Fruit fly (Drosophila melanogaster) whole organism, embryonic: ENCODE data around the gene tyn.

Experiments
- ATbp ChIP-seq: fragments of 200-800 bp; sonication (Bioruptor generic); optimal IDR thresholded peaks from 2 replicates; lab custom pipeline; 2017; ENCODE audit warnings: missing biosample characterization, mild to moderate bottlenecking, missing genetic modification characterization, missing genetic modification reagents
- Atf-2 ChIP-seq: fragments of 200-800 bp; sonication (Bioruptor generic); optimal IDR thresholded peaks from 2 replicates; lab custom pipeline; 2016; ENCODE audit warnings: missing biosample characterization, missing genetic modification characterization
- Bdp1 ChIP-seq: fragments of 200-800 bp; sonication (Bioruptor generic); optimal IDR thresholded peaks from 3 replicates; lab custom pipeline; 2016; ENCODE audit warnings: missing biosample characterization, missing genetic modification characterization
- Blimp-1 ChIP-seq: fragments of 200-800 bp; sonication (Bioruptor generic); optimal IDR thresholded peaks from 3 replicates; lab custom pipeline; 2018; ENCODE audit warnings: missing biosample characterization, missing genetic modification characterization, mild to moderate bottlenecking, moderate library complexity, missing genetic modification reagents
- Bteb2 ChIP-seq: fragments of 200-800 bp; sonication (Bioruptor generic); optimal IDR thresholded peaks from 2 replicates; lab custom pipeline; 2016; ENCODE audit warnings: missing biosample characterization, missing genetic modification characterization
- CG10274 ChIP-seq: fragments of 200-800 bp; sonication (Bioruptor generic); optimal IDR thresholded peaks from 3 replicates; lab custom pipeline; 2017; ENCODE audit warnings: missing biosample characterization, mild to moderate bottlenecking, missing genetic modification characterization
- CG10543 ChIP-seq: fragments of 200-800 bp; sonication (Bioruptor generic); optimal IDR thresholded peaks from 3 replicates; lab custom pipeline; 2017; ENCODE audit warnings: missing biosample characterization, mild to moderate bottlenecking, missing genetic modification characterization, moderate library complexity
- CG10959 ChIP-seq: fragments of 200-800 bp; sonication (Bioruptor generic); IDR thresholded peaks from 2 replicates; pipeline ENCODE4 v1.3.6; 2022; ENCODE audit warnings: missing biosample characterization, missing genetic modification characterization
- CG1233 ChIP-seq: fragments of 200-800 bp; sonication (Bioruptor generic); optimal IDR thresholded peaks from 4 replicates; lab custom pipeline; 2018; ENCODE audit warnings: missing biosample characterization, mild to moderate bottlenecking, missing genetic modification characterization
- CG15011 ChIP-seq: fragments of 200-800 bp; sonication (Bioruptor generic); optimal IDR thresholded peaks from 3 replicates; lab custom pipeline; 2018; ENCODE audit warnings: missing biosample characterization, mild to moderate bottlenecking, missing genetic modification characterization
- CG15601 ChIP-seq: fragments of 200-800 bp; sonication (Bioruptor generic); optimal IDR thresholded peaks from 3 replicates; lab custom pipeline; 2019; ENCODE audit warnings: missing biosample characterization, mild to moderate bottlenecking, missing genetic modification characterization, moderate library complexity
- CG17186 ChIP-seq: fragments of 200-800 bp; sonication (Bioruptor generic); optimal IDR thresholded peaks from 3 replicates; lab custom pipeline; 2017; ENCODE audit warnings: missing biosample characterization, missing genetic modification reagents, missing genetic modification characterization
- CG17385 ChIP-seq: fragments of 200-800 bp; sonication (Bioruptor generic); optimal IDR thresholded peaks from 3 replicates; lab custom pipeline; 2018; ENCODE audit warnings: missing biosample characterization, mild to moderate bottlenecking, missing genetic modification characterization
- CG17829 ChIP-seq: fragments of 200-800 bp; optimal IDR thresholded peaks from 2 replicates; lab custom pipeline; 2019; ENCODE audit warnings: missing biosample characterization, mild to moderate bottlenecking, missing genetic modification characterization, moderate library complexity
- CG2199 ChIP-seq: fragments of 200-800 bp; sonication (Bioruptor generic); IDR thresholded peaks from 3 replicates; pipeline ENCODE4 v1.3.6; 2022; ENCODE audit warnings: missing biosample characterization, missing genetic modification characterization
- CG30020 ChIP-seq: fragments of 200-800 bp; optimal IDR thresholded peaks from 2 replicates; lab custom pipeline; 2019; ENCODE audit warnings: missing biosample characterization, mild to moderate bottlenecking, missing genetic modification characterization, moderate library complexity
- CG30431 ChIP-seq: fragments of 200-800 bp; sonication (Bioruptor generic); optimal IDR thresholded peaks from 2 replicates; lab custom pipeline; 2017; ENCODE audit warnings: missing biosample characterization, missing genetic modification characterization
- CG33557 ChIP-seq: fragments of 200-800 bp; sonication (Bioruptor generic); optimal IDR thresholded peaks from 2 replicates; lab custom pipeline; 2019; ENCODE audit warnings: missing biosample characterization, mild to moderate bottlenecking, missing genetic modification characterization, moderate library complexity
- CG5180 ChIP-seq: fragments of 200-800 bp; sonication (Bioruptor generic); optimal IDR thresholded peaks from 3 replicates; lab custom pipeline; 2017; ENCODE audit warnings: missing biosample characterization, missing genetic modification characterization, mild to moderate bottlenecking, moderate library complexity, missing genetic modification reagents
- CG6813 ChIP-seq: fragments of 200-800 bp; sonication (Bioruptor generic); optimal IDR thresholded peaks from 2 replicates; lab custom pipeline; 2017; ENCODE audit warnings: missing biosample characterization, missing genetic modification characterization, mild to moderate bottlenecking, moderate library complexity, missing genetic modification reagents
- CG7372 ChIP-seq: fragments of 200-800 bp; sonication (Bioruptor generic); IDR thresholded peaks from 2 replicates; pipeline ENCODE4 v1.3.6; 2022; ENCODE audit warnings: missing biosample characterization, missing genetic modification characterization
- CTCF ChIP-seq: fragments of 200-800 bp; sonication (Bioruptor generic); optimal IDR thresholded peaks from 2 replicates; lab custom pipeline; 2017; ENCODE audit warnings: missing biosample characterization, mild to moderate bottlenecking, missing genetic modification characterization, moderate library complexity
- CrebB ChIP-seq: fragments of 200-800 bp; sonication (Bioruptor generic); optimal IDR thresholded peaks from 3 replicates; lab custom pipeline; 2018; ENCODE audit warnings: missing biosample characterization, mild to moderate bottlenecking, missing genetic modification characterization
- Doc3 ChIP-seq: fragments of 200-800 bp; sonication (Bioruptor generic); IDR thresholded peaks from 3 replicates; pipeline ENCODE4 v1.3.6; 2022; ENCODE audit warnings: missing biosample characterization, missing genetic modification characterization; ENCODE audit not compliant: partially characterized antibody
- Dp ChIP-seq: fragments of 200-800 bp; sonication (Bioruptor generic); optimal IDR thresholded peaks from 2 replicates; lab custom pipeline; 2018; ENCODE audit warnings: missing biosample characterization, mild to moderate bottlenecking, missing genetic modification characterization, moderate library complexity
- E2f1 ChIP-seq: fragments of 200-800 bp; sonication (Bioruptor generic); IDR thresholded peaks from 2 replicates; pipeline ENCODE4 v1.3.6; 2022; ENCODE audit warnings: missing biosample characterization, missing genetic modification characterization
- Fer3 ChIP-seq: fragments of 200-800 bp; sonication (Bioruptor generic); optimal IDR thresholded peaks from 2 replicates; lab custom pipeline; 2018; ENCODE audit warnings: missing biosample characterization, mild to moderate bottlenecking, missing genetic modification characterization, moderate library complexity
- GATAe ChIP-seq: fragments of 200-800 bp; sonication (Bioruptor generic); conservative IDR thresholded peaks from 2 replicates; pipeline ENCODE4 v1.3.6; 2022; ENCODE audit warnings: missing biosample characterization, missing genetic modification characterization
- H15 ChIP-seq: fragments of 200-800 bp; sonication (Bioruptor generic); IDR thresholded peaks from 3 replicates; pipeline ENCODE4 v1.3.6; 2022; ENCODE audit warnings: missing biosample characterization, missing genetic modification characterization
- HHEX ChIP-seq: fragments of 200-800 bp; sonication (Bioruptor generic); optimal IDR thresholded peaks from 3 replicates; lab custom pipeline; 2017; ENCODE audit warnings: missing biosample characterization, mild to moderate bottlenecking, missing genetic modification characterization, missing genetic modification reagents
- Hsf ChIP-seq: fragments of 200-800 bp; sonication (Bioruptor generic); optimal IDR thresholded peaks from 3 replicates; lab custom pipeline; 2016; ENCODE audit warnings: missing biosample characterization, missing genetic modification characterization
- Lim3 ChIP-seq: fragments of 200-800 bp; sonication (Bioruptor generic); IDR thresholded peaks from 2 replicates; pipeline ENCODE4 v1.3.6; 2022; ENCODE audit warnings: missing biosample characterization, missing genetic modification characterization
- Mes4 ChIP-seq: fragments of 200-800 bp; sonication (Bioruptor generic); optimal IDR thresholded peaks from 2 replicates; lab custom pipeline; 2016; ENCODE audit warnings: missing biosample characterization, missing genetic modification characterization
- Pdp1 ChIP-seq, 2 experiments: fragments of 200-800 bp; sonication (Bioruptor generic); optimal IDR thresholded peaks; 3 replicates each; lab custom pipeline; 2016; ENCODE audit warnings: missing biosample characterization in 2 of 2, missing genetic modification characterization in 2 of 2, mild to moderate bottlenecking in 1 of 2, moderate library complexity in 1 of 2
- chinmo ChIP-seq: fragments of 200-800 bp; sonication (Bioruptor generic); IDR thresholded peaks from 4 replicates; pipeline ENCODE4 v1.3.6; 2022; ENCODE audit warnings: missing biosample characterization, missing genetic modification characterization; ENCODE audit not compliant: partially characterized antibody
- dm ChIP-seq: fragments of 200-800 bp; sonication (Bioruptor generic); optimal IDR thresholded peaks from 3 replicates; lab custom pipeline; 2016; ENCODE audit warnings: missing biosample characterization, missing genetic modification characterization
- eve ChIP-seq, 2 experiments: fragments of >200 bp; optimal IDR thresholded peaks; 2 replicates each; lab custom pipeline; 2017; ENCODE audit warnings: missing biosample characterization in 2 of 2, missing genetic modification characterization in 2 of 2
- fd64A ChIP-seq: fragments of 200-800 bp; sonication (Bioruptor generic); optimal IDR thresholded peaks from 3 replicates; lab custom pipeline; 2018; ENCODE audit warnings: missing biosample characterization, mild to moderate bottlenecking, missing genetic modification characterization
- gem ChIP-seq: fragments of 200-800 bp; sonication (Bioruptor generic); optimal IDR thresholded peaks from 2 replicates; lab custom pipeline; 2019; ENCODE audit warnings: missing biosample characterization, mild to moderate bottlenecking, missing genetic modification characterization, moderate library complexity
- ind ChIP-seq: fragments of 200-800 bp; sonication (Bioruptor generic); optimal IDR thresholded peaks from 3 replicates; lab custom pipeline; 2016; ENCODE audit warnings: missing biosample characterization, missing genetic modification characterization
- pfk ChIP-seq: fragments of 200-800 bp; sonication (Bioruptor generic); optimal IDR thresholded peaks from 2 replicates; lab custom pipeline; 2018; ENCODE audit warnings: missing biosample characterization, mild to moderate bottlenecking, missing genetic modification characterization, moderate library complexity
- psq ChIP-seq: fragments of 200-800 bp; sonication (Bioruptor generic); optimal IDR thresholded peaks from 2 replicates; lab custom pipeline; 2017; ENCODE audit warnings: missing biosample characterization, missing genetic modification characterization
- sens ChIP-seq: fragments of 200-800 bp; sonication (Bioruptor generic); peaks from one replicate; lab custom pipeline; 2016; ENCODE audit warnings: missing biosample characterization, missing genetic modification characterization
- sima ChIP-seq: fragments of 200-800 bp; sonication (Bioruptor generic); optimal IDR thresholded peaks from 2 replicates; lab custom pipeline; 2016; ENCODE audit warnings: missing biosample characterization, missing genetic modification characterization
- ssp ChIP-seq: fragments of 200-800 bp; sonication (Bioruptor generic); IDR thresholded peaks from 2 replicates; pipeline ENCODE4 v1.3.6; 2022; ENCODE audit warnings: missing biosample characterization, missing genetic modification characterization
- tll ChIP-seq, 2 experiments: fragments of 200-800 bp in 1 of 2; fragments of >200 bp in 1 of 2; sonication (Bioruptor generic) in 1 of 2; optimal IDR thresholded peaks; 2 replicates each; lab custom pipeline; 2017 to 2019; ENCODE audit warnings: missing biosample characterization in 2 of 2, missing genetic modification characterization in 2 of 2, mild to moderate bottlenecking in 1 of 2, moderate library complexity in 1 of 2

Gene tyn

dm6 chrX:175542-176197 is 35.6 kb downstream of the tyn start (continued):
- no peak for TF ChIP-seq psq (GFP tag; lab: Kevin White, UChicago)
- peak; percentile 39; the same call in 1 of the 2 replicates for TF ChIP-seq E2f1 (GFP tag; lab: Robert Waterston, UW)
- TF ChIP-seq dm: peak; percentile 9
- TF ChIP-seq CG33557: peak; percentile 86
- TF ChIP-seq CG6813 (GFP tag; lab: Kevin White, UChicago): no peak
- TF ChIP-seq CG10543 (GFP tag; lab: Kevin White, UChicago): no peak
- no peak for TF ChIP-seq Lim3 (GFP tag; lab: Robert Waterston, UW)
- peak; percentile 84 for TF ChIP-seq gem (tag; lab: Kevin White, UChicago)
- no peak for TF ChIP-seq tll (GFP tag; optimal IDR thresholded peaks at IDR 0.05; lab: Kevin White, UChicago)
- no peak for TF ChIP-seq Bteb2 (GFP tag; lab: Kevin White, UChicago)
- TF ChIP-seq Atf-2: peak; percentile 63
- no peak for TF ChIP-seq CTCF (GFP tag; lab: Kevin White, UChicago)
- TF ChIP-seq Mes4: peak; percentile 60
- peak; percentile 44 for TF ChIP-seq CG1233 (GFP tag; lab: Kevin White, UChicago)
- peak; percentile 83 for TF ChIP-seq Blimp-1 (GFP tag; lab: Kevin White, UChicago)
- TF ChIP-seq CG10274 (GFP tag; lab: Kevin White, UChicago): no peak
- peak; percentile 59 for TF ChIP-seq fd64A (GFP tag; lab: Kevin White, UChicago)
- TF ChIP-seq CG5180: no peak
- TF ChIP-seq CG17829: peak; percentile 86
- peak; percentile 51 for TF ChIP-seq CG30431
- no peak for TF ChIP-seq CG10959 (GFP tag; lab: Robert Waterston, UW)
- TF ChIP-seq ATbp (GFP tag; lab: Kevin White, UChicago): peak; percentile 68
- TF ChIP-seq, all 482 proteins: peak for 178

dm6 chrX:180462-180861 is 40.3 kb downstream of the tyn start:
- TF ChIP-seq Blimp-1 (GFP tag; lab: Kevin White, UChicago) (peak; percentile 48), ind (GFP tag; lab: Kevin White, UChicago) (no peak), CG2199 (peak; percentile 82), CG17186 (no peak), sens (GFP tag; lab: Kevin White, UChicago) (peak; percentile 25)

DNA sequence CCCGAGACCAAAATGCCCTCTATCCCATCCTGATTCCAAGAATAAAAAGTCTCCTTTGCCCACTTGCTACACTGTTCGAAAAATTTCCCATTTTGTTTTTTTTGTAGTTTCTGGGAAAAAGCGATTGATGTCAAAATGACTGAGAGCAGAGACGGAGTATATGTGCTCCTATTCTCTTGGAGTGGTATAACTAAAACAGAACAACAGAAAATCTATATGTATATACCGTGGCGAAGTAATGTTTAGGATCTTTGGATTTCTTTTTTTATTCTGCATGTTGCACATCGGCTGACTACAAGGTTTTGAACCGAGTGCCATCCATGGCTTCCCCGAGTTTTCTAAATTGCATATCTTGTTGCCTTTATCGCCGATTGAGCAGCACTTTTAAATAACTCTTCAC is 50.9 kb downstream of the tyn start:
- TF ChIP-seq sima (GFP tag; lab: Kevin White, UChicago): no peak
- no peak for TF ChIP-seq CG15011 (GFP tag; lab: Kevin White, UChicago)
- no peak for TF ChIP-seq CG15601 (tag; lab: Kevin White, UChicago)
- TF ChIP-seq CG30020 (tag; lab: Kevin White, UChicago): no peak
- no peak for TF ChIP-seq eve (GFP tag; optimal IDR thresholded peaks at IDR 0.05; lab: Kevin White, UChicago)
- TF ChIP-seq Hsf (GFP tag; lab: Kevin White, UChicago): no peak

DNA sequence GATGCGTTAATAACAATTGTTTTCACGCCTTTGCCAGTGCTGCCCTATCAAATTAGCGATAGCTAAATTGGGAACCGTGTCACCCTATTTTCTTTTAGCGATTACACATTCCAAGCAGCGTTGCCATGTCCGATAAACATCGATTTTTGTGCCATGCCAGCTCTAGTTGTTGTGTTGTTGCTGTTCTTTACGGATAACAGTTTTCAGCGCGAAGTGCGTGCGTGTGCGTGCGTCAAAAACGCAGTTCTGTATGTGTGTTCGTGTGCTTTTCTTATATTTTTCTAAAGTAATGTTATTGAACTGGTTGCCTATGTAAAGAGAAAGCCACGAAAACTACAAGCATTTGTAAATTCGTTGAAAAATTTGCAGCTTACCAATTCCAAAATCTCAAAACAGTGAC is 105.7 kb downstream of the tyn start, which contains the start of the genes CG3038 and G9a:
CG3038 (minus strand) TSS at position 55 of the 400 bp plus-strand sequence.
G9a (plus strand) TSS at position 177 of the 400 bp plus-strand sequence.
- TF ChIP-seq Bdp1 (GFP tag; lab: Kevin White, UChicago) (peak; percentile 4), Mes4 (peak; percentile 25), CG7372 (GFP tag; lab: Robert Waterston, UW) (no peak), Fer3 (peak; percentile 37), H15 (no peak), CrebB (tag; lab: Kevin White, UChicago) (peak; percentile 22), CG33557 (no peak), Pdp1 (GFP tag; optimal IDR thresholded peaks at IDR 0.05; lab: Kevin White, UChicago) (peak; percentile 35 to 78), GATAe (GFP tag; lab: Robert Waterston, UW) (no peak), pfk (GFP tag; lab: Kevin White, UChicago) (no peak), ssp (GFP tag; lab: Robert Waterston, UW) (no peak), ATbp (GFP tag; lab: Kevin White, UChicago) (no peak), CG17385 (no peak), Doc3 (no peak), HHEX (peak; percentile 32), Dp (GFP tag; lab: Kevin White, UChicago) (peak; percentile 57), chinmo (GFP tag; lab: Robert Waterston, UW) (no peak)
